Fruit fly (Drosophila melanogaster): ENCODE results near the gene Dhc1.

Gene Dhc1

DNA sequence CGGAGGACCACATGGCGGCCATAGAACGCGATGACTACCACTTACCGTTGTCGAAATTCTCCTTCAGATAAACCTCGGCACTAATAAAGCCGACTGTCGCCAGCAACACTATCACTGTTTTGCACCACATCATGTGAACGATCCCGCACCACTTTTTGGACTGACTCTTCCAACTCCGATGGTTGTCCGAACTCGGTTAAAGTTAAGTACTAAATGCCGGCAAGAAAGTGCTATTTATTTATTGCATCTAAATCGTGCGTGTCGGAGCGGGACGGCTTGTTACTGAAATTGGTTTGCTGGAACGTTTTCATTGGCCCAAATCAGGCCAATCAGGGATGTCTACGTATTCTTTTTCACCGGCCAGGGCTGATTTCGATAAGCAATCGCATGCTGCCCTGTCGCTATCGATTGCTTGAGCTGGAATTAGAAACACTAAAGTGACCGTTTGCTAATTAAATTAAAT lies 43.8 kb downstream of the Dhc1 start, which contains the start of gene Calr (continued):
- TF ChIP-seq YL-1 (GFP tag; optimal IDR thresholded peaks at IDR 0.05) (peak; percentile 74), luna (GFP tag; optimal IDR thresholded peaks at IDR 0.05) (no peak), GATAe (GFP tag; conservative IDR thresholded peaks at IDR 0.05) (no peak), CG1792 (GFP tag; optimal IDR thresholded peaks at IDR 0.05) (peak; percentile 7), CG9932 (GFP tag; IDR thresholded peaks at IDR 0.05) (no peak), Elba2 (GFP tag; optimal IDR thresholded peaks at IDR 0.05) (no peak), CG10267 (tag; optimal IDR thresholded peaks at IDR 0.05) (peak; percentile 91), cad (GFP tag; optimal IDR thresholded peaks at IDR 0.05) (peak; percentile 89), CG13287 (GFP tag; IDR thresholded peaks at IDR 0.05; ENCODE audit: partially characterized antibody) (no peak), bcd (GFP tag; optimal IDR thresholded peaks at IDR 0.05) (peak; percentile 36), CG1602 (GFP tag; optimal IDR thresholded peaks at IDR 0.05) (no peak), pho (GFP tag; optimal IDR thresholded peaks at IDR 0.05) (no peak), CG9797 (GFP tag; optimal IDR thresholded peaks at IDR 0.05) (peak; percentile 90), rib (GFP tag; IDR thresholded peaks at IDR 0.05) (no peak), Hr51 (GFP tag; optimal IDR thresholded peaks at IDR 0.05) (no peak), CG15011 (GFP tag; optimal IDR thresholded peaks at IDR 0.05) (no peak), CG13123 (GFP tag; optimal IDR thresholded peaks at IDR 0.05) (no peak), CG4707 (GFP tag; optimal IDR thresholded peaks at IDR 0.05) (peak; percentile 27), sima (GFP tag; optimal IDR thresholded peaks at IDR 0.05) (peak; percentile 15), vvl (GFP tag; IDR thresholded peaks at IDR 0.05) (no peak), Eip74EF (GFP tag; optimal IDR thresholded peaks at IDR 0.05) (no peak), CG9609 (GFP tag; optimal IDR thresholded peaks at IDR 0.05) (peak; percentile 18), fd64A (GFP tag; optimal IDR thresholded peaks at IDR 0.05) (peak; percentile 8), Ssrp (tag; optimal IDR thresholded peaks at IDR 0.05) (no peak), CG6791 (GFP tag; IDR thresholded peaks at IDR 0.05; ENCODE audit: partially characterized antibody) (no peak), sens-2 (GFP tag; IDR thresholded peaks at IDR 0.05) (no peak), CG5953 (GFP tag; IDR thresholded peaks at IDR 0.05) (no peak), CG14667 (GFP tag; IDR thresholded peaks at IDR 0.05) (no peak), CG2199 (GFP tag; IDR thresholded peaks at IDR 0.05) (no peak), E2f1 (GFP tag; IDR thresholded peaks at IDR 0.05) (no peak), Hr39 (optimal IDR thresholded peaks at IDR 0.05) (no peak), CG2120 (GFP tag; optimal IDR thresholded peaks at IDR 0.05) (peak; percentile 1), tna (GFP tag; IDR thresholded peaks at IDR 0.05; ENCODE audit: partially characterized antibody) (no peak), lbe (GFP tag; optimal IDR thresholded peaks at IDR 0.05) (peak; percentile 60), sqz (GFP tag; optimal IDR thresholded peaks at IDR 0.05) (peak; percentile 54), CG16815 (GFP tag; optimal IDR thresholded peaks at IDR 0.05) (no peak), chn (GFP tag; optimal IDR thresholded peaks at IDR 0.05) (peak; percentile 33), CG7963 (GFP tag; IDR thresholded peaks at IDR 0.05; ENCODE audit: partially characterized antibody) (no peak), hkb (optimal IDR thresholded peaks at IDR 0.05) (no peak), hkb (GFP tag; IDR thresholded peaks at IDR 0.05) (no peak), tin (GFP tag; optimal IDR thresholded peaks at IDR 0.05) (peak; percentile 21), crol (GFP tag; IDR thresholded peaks at IDR 0.05) (no peak), CG6765 (GFP tag; optimal IDR thresholded peaks at IDR 0.05) (peak; percentile 5), CG6689 (GFP tag; IDR thresholded peaks at IDR 0.05) (no peak), disco-r (GFP tag; optimal IDR thresholded peaks at IDR 0.05) (no peak), amos (GFP tag; IDR thresholded peaks at IDR 0.05; ENCODE audit: partially characterized antibody) (no peak), kni (GFP tag; optimal IDR thresholded peaks at IDR 0.05) (peak; percentile 61), CG9215 (GFP tag; IDR thresholded peaks at IDR 0.05) (no peak), zfh1 (GFP tag; IDR thresholded peaks at IDR 0.05) (no peak), B-H1 (GFP tag; IDR thresholded peaks at IDR 0.05) (no peak), CG3995 (GFP tag; optimal IDR thresholded peaks at IDR 0.05) (peak; percentile 32), D19A (tag; optimal IDR thresholded peaks at IDR 0.05) (peak; percentile 30)
